Fruit fly (Drosophila melanogaster) S2 (cell line): Measurements from ENCODE around the gene U2af38.

Experiments used
- CG8478 ChIP-seq: fragments of >200 bp; optimal IDR thresholded peaks from 2 replicates; lab custom pipeline; 2018
- CTCF ChIP-seq, 2 experiments: fragments of >200 bp; optimal IDR thresholded peaks; 2 replicates each; lab custom pipeline; 2018

DNA sequence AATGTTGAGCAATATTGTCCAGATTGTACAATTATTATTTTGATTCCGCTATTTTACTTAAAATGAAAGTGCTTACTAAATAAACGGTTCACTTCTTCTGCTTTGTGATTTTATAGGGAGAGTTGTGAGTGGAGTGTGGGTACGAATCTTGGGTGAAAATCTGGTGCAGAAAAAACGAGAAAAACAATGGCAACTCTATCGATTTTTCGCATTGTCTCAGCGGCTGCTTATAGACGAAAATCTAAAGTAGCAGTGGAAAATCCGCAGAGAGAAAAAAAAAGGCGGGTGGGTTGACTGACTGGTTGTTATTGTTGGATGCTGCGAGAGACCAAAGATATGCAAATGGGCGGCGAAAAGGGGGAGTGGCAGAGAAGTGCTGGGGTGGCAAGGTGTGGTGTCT is 51.4 kb downstream of the U2af38 start:
- no peak for TF ChIP-seq CG8478 (lab: Kevin White, UChicago)
- TF ChIP-seq CTCF (optimal IDR thresholded peaks at IDR 0.05; lab: Kevin White, UChicago), result no peak
